Worm (Caenorhabditis elegans) whole organism, mixed stage, embryonic: ENCODE data around the gene R107.5.

ENCODE experiments used
- M03D4.4 ChIP-seq: sonication (generic microtip); optimal IDR thresholded peaks from 2 replicates; lab custom pipeline; 2017; ENCODE audit warnings: mild to moderate bottlenecking, missing genetic modification characterization, missing compliant biosample characterization
- bed-3 ChIP-seq: fragments of 200-800 bp; sonication (Bioruptor generic); optimal IDR thresholded peaks from 3 replicates; lab custom pipeline; 2018; ENCODE audit warnings: mild to moderate bottlenecking, missing genetic modification characterization, moderate library complexity, missing compliant biosample characterization
- blmp-1 ChIP-seq: fragments of 150-350 bp; optimal IDR thresholded peaks from 2 replicates; lab custom pipeline; 2014; ENCODE audit warnings: missing biosample characterization, missing genetic modification characterization
- ceh-39 ChIP-seq: fragments of 150-350 bp; optimal IDR thresholded peaks from 2 replicates; lab custom pipeline; 2014; ENCODE audit warnings: missing biosample characterization, missing genetic modification characterization
- drap-1 ChIP-seq: fragments of 200-800 bp; sonication (Bioruptor generic); optimal IDR thresholded peaks from 3 replicates; lab custom pipeline; 2018; ENCODE audit warnings: mild to moderate bottlenecking, missing genetic modification characterization, missing compliant biosample characterization
- elt-1 ChIP-seq: sonication (generic microtip); optimal IDR thresholded peaks from 2 replicates; lab custom pipeline; 2017; ENCODE audit warnings: missing genetic modification characterization, mild to moderate bottlenecking, missing compliant biosample characterization, antibody characterized with exemption, moderate library complexity, borderline replicate concordance; ENCODE audit not compliant: insufficient read depth
- elt-3 ChIP-seq: fragments of 150-350 bp; optimal IDR thresholded peaks from 2 replicates; lab custom pipeline; 2014; ENCODE audit warnings: missing biosample characterization, missing genetic modification characterization
- flh-1 ChIP-seq: fragments of 200-800 bp; sonication (Bioruptor generic); optimal IDR thresholded peaks from 2 replicates; lab custom pipeline; 2018; ENCODE audit warnings: mild to moderate bottlenecking, missing genetic modification characterization, moderate library complexity, missing compliant biosample characterization
- hlh-1 ChIP-seq: fragments of 150-350 bp; optimal IDR thresholded peaks from 2 replicates; lab custom pipeline; 2014; ENCODE audit warnings: missing biosample characterization, missing genetic modification reagents, missing genetic modification characterization
- lin-13 ChIP-seq: fragments of 150-350 bp; optimal IDR thresholded peaks from 2 replicates; lab custom pipeline; 2014; ENCODE audit warnings: missing biosample characterization, missing genetic modification characterization
- lin-32 ChIP-seq: fragments of 200-800 bp; sonication (Bioruptor generic); optimal IDR thresholded peaks from 2 replicates; lab custom pipeline; 2018; ENCODE audit warnings: mild to moderate bottlenecking, missing genetic modification characterization, missing compliant biosample characterization
- lsy-2 ChIP-seq: fragments of 150-350 bp; optimal IDR thresholded peaks from 2 replicates; lab custom pipeline; 2014; ENCODE audit warnings: missing biosample characterization, missing genetic modification characterization
- mab-5 ChIP-seq: fragments of 150-350 bp; optimal IDR thresholded peaks from 2 replicates; lab custom pipeline; 2014; ENCODE audit warnings: missing biosample characterization, missing genetic modification characterization
- mep-1 ChIP-seq: fragments of 150-350 bp; optimal IDR thresholded peaks from 2 replicates; lab custom pipeline; 2017; ENCODE audit warnings: missing biosample characterization, missing genetic modification reagents, missing genetic modification characterization, inconsistent platforms
- mls-2 ChIP-seq: sonication (generic microtip); optimal IDR thresholded peaks from 2 replicates; lab custom pipeline; 2016; ENCODE audit warnings: mild to moderate bottlenecking, missing genetic modification characterization, moderate library complexity, missing compliant biosample characterization
- nhr-12 ChIP-seq: fragments of 150-350 bp; optimal IDR thresholded peaks from 2 replicates; lab custom pipeline; 2014; ENCODE audit warnings: missing biosample characterization, missing genetic modification characterization
- nhr-2 ChIP-seq: fragments of 150-350 bp; optimal IDR thresholded peaks from 2 replicates; lab custom pipeline; 2014; ENCODE audit warnings: missing biosample characterization, missing genetic modification characterization
- nhr-237 ChIP-seq: fragments of 150-350 bp; optimal IDR thresholded peaks from 2 replicates; lab custom pipeline; 2014; ENCODE audit warnings: missing biosample characterization, missing genetic modification characterization
- nhr-28 ChIP-seq: fragments of 150-350 bp; optimal IDR thresholded peaks from 2 replicates; lab custom pipeline; 2014; ENCODE audit warnings: missing biosample characterization, missing genetic modification characterization
- nhr-76 ChIP-seq: sonication (generic microtip); optimal IDR thresholded peaks from 2 replicates; lab custom pipeline; 2017; ENCODE audit warnings: missing biosample characterization, missing genetic modification characterization
- pha-4 ChIP-seq: fragments of 150-350 bp; optimal IDR thresholded peaks from 2 replicates; lab custom pipeline; 2018; ENCODE audit warnings: missing biosample characterization, missing genetic modification reagents, missing genetic modification characterization
- sem-2 ChIP-seq: fragments of 200-800 bp; sonication (Bioruptor generic); optimal IDR thresholded peaks from 2 replicates; lab custom pipeline; 2018; ENCODE audit warnings: mild to moderate bottlenecking, missing genetic modification characterization, missing compliant biosample characterization
- snpc-4 ChIP-seq: fragments of 150-350 bp; optimal IDR thresholded peaks from 2 replicates; lab custom pipeline; 2014; ENCODE audit warnings: missing biosample characterization, missing genetic modification characterization
- sptf-1 ChIP-seq: sonication (generic microtip); optimal IDR thresholded peaks from 2 replicates; lab custom pipeline; 2017; ENCODE audit warnings: mild to moderate bottlenecking, missing genetic modification characterization, moderate library complexity, missing compliant biosample characterization
- tbx-8 ChIP-seq: fragments of 200-800 bp; sonication (Bioruptor generic); optimal IDR thresholded peaks from 2 replicates; lab custom pipeline; 2018; ENCODE audit warnings: mild to moderate bottlenecking, missing genetic modification characterization, moderate library complexity, missing compliant biosample characterization
- unc-120 ChIP-seq: sonication (generic microtip); optimal IDR thresholded peaks from 2 replicates; lab custom pipeline; 2017; ENCODE audit warnings: missing genetic modification characterization, missing compliant biosample characterization; ENCODE audit not compliant: poor library complexity, severe bottlenecking
- unc-62 ChIP-seq: fragments of 150-350 bp; optimal IDR thresholded peaks from 2 replicates; lab custom pipeline; 2014; ENCODE audit warnings: missing biosample characterization, missing genetic modification reagents, missing genetic modification characterization
- zip-8 ChIP-seq: fragments of 150-350 bp; optimal IDR thresholded peaks from 2 replicates; lab custom pipeline; 2014; ENCODE audit warnings: missing biosample characterization, missing genetic modification characterization
- ztf-11 ChIP-seq: fragments of 150-350 bp; optimal IDR thresholded peaks from 2 replicates; lab custom pipeline; 2014; ENCODE audit warnings: missing biosample characterization, missing genetic modification characterization

R107.5 gene

DNA sequence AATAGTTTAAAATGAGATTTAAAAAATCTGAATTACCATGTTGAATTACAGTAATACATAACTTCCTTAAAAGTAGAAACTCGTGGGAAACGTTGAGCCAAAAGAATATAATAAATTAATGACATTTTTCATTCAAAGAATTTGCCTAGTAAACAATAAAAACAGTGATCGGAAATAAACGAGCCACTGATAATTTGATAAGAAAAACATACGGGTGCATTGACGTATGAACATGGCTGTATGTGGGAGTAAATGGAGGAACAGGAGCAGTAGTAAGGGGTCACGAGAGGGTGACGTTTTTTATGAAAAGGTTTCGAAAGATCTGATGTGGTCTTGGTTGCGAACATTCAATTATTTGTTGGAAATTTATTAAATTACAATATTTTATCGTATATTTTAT, 22.8 kb downstream of the R107.5 start:
- TF ChIP-seq elt-3 (tag; lab: Kevin White, UChicago) = no peak

DNA sequence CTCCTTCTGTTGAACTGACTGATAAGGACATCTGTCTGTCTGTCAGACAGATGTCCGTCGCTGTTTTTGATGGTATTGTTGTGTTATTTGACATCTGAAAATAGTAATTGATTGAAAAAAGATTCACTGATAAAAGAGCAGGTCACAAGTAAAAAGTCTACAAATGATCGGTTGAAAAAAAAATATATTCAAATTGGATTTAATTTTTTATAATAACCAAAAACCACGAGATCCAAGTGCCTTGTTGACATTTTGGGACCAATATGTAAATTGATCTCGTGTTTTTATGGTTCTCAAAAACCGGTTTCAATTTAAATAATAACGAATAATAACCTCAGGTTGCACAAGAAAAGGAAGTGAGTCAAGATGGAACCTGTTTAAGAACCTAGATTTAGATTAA, 26.6 kb downstream of the R107.5 start, which contains the start of gene F59B2.13:
Gene F59B2.13, minus strand, starts transcription at position 101 of the 400 bp plus-strand sequence.
- TF ChIP-seq unc-120 (tag; lab: Kevin White, UChicago) = no peak
- TF ChIP-seq snpc-4 = no peak
- no peak for TF ChIP-seq lsy-2
- no peak for TF ChIP-seq mep-1
- TF ChIP-seq lin-32 (GFP tag; lab: Kevin White, UChicago) = no peak
- no peak for TF ChIP-seq elt-3 (tag; lab: Kevin White, UChicago)
- no peak for TF ChIP-seq ceh-39
- no peak for TF ChIP-seq flh-1 (GFP tag; lab: Kevin White, UChicago)
- no peak for TF ChIP-seq sptf-1 (tag; lab: Kevin White, UChicago)
- TF ChIP-seq nhr-2 (tag; lab: Kevin White, UChicago) = no peak
- no peak for TF ChIP-seq zip-8 (tag; lab: Kevin White, UChicago)
- no peak for TF ChIP-seq mls-2 (tag; lab: Kevin White, UChicago)
- no peak for TF ChIP-seq tbx-8 (GFP tag; lab: Kevin White, UChicago)
- TF ChIP-seq nhr-12 (tag; lab: Kevin White, UChicago) = no peak
- TF ChIP-seq nhr-28 = no peak
- TF ChIP-seq ztf-11 = no peak
- TF ChIP-seq hlh-1 = no peak
- no peak for TF ChIP-seq M03D4.4

DNA sequence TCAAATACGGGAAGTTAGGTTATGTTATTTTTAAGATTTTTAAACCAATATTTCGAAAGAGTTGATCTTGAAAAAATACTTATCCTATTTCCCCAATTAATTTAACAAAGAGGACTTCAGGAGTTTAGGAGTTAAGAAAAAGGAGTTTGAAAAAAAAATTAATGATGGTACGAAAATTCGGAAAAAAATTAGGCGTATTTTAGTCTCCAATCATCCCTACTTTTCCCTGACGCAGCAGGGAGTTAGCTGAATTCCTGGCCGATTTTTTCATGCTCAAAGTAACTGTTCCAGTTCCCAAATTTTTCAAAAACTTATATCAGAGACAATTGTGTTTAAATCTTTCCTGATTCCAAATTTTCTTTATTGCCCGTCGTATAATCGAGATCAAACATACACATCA, 30.0 kb downstream of the R107.5 start:
- TF ChIP-seq lin-32 (GFP tag; lab: Kevin White, UChicago) (no peak), elt-1 (tag; lab: Kevin White, UChicago) (no peak), tbx-8 (GFP tag; lab: Kevin White, UChicago) (no peak), mep-1 (no peak), sptf-1 (tag; lab: Kevin White, UChicago) (no peak), sem-2 (GFP tag; lab: Kevin White, UChicago) (no peak), drap-1 (GFP tag; lab: Kevin White, UChicago) (no peak), nhr-2 (tag; lab: Kevin White, UChicago) (no peak), hlh-1 (no peak), nhr-76 (tag; lab: Kevin White, UChicago) (no peak), pha-4 (tag; lab: Kevin White, UChicago) (no peak), M03D4.4 (no peak), flh-1 (GFP tag; lab: Kevin White, UChicago) (no peak), nhr-12 (tag; lab: Kevin White, UChicago) (no peak), lin-13 (tag; lab: Kevin White, UChicago) (no peak), mab-5 (tag; lab: Kevin White, UChicago) (no peak)
- TF ChIP-seq, all 35 proteins: peak for 0

DNA sequence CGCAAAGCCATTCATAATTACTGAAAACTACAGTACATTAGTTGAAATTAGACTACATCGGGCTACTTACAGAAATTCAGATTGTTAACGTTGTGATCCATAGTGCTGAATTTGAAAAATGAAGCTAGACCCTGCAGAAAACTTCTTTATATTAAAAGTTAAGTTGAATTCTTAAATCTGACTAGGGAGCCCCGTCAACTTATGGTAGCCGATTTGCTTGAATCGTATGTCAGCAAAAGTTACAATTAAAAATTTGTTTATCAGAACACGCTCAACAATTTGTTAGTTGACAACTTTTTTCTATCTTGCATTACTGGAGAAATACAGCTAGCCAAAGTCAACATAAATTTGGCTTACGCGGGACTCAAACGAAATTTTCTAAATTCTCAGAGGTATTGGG, 31.1 kb downstream of the R107.5 start, which contains the start of gene F59B2.14:
Gene F59B2.14, minus strand, starts transcription at position 101 of the 400 bp plus-strand sequence.
- no peak for TF ChIP-seq unc-62
- no peak for TF ChIP-seq snpc-4
- no peak for TF ChIP-seq unc-120 (tag; lab: Kevin White, UChicago)
- TF ChIP-seq nhr-2 (tag; lab: Kevin White, UChicago) = no peak
- no peak for TF ChIP-seq bed-3
- no peak for TF ChIP-seq sptf-1 (tag; lab: Kevin White, UChicago)
- TF ChIP-seq blmp-1 (tag; lab: Kevin White, UChicago) = no peak
- TF ChIP-seq drap-1 (GFP tag; lab: Kevin White, UChicago) = no peak

DNA sequence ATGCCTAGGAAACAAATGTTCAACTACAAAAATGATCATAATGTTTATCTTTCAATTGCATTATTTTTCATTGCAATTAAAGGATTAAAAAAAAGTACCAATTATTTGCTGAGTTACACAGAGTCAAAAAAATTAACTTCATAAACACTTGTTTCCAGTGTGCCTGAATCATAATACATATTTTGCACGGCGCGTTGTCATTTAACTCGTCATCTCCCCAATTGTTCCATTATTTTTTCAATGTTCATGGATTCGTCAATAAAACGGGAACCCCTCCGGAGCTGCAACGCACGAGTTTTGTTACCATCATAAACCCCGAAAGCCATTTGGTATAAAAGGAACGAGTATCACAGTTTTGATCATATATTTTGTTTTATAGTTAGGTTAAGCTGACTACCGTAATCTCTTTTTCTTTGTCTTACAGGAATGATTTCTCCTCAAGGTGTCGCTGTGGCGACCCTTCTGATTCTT, 36.4 kb downstream of the R107.5 start, which contains the start of gene F59B2.12:
Gene F59B2.12, plus strand, starts transcription at position 421 of the 471 bp plus-strand sequence.
- TF ChIP-seq mab-5 (tag; lab: Kevin White, UChicago) (no peak), lin-32 (GFP tag; lab: Kevin White, UChicago) (no peak), mls-2 (tag; lab: Kevin White, UChicago) (no peak), unc-62 (no peak), nhr-12 (tag; lab: Kevin White, UChicago) (no peak), nhr-237 (tag; lab: Kevin White, UChicago) (no peak), sptf-1 (tag; lab: Kevin White, UChicago) (no peak)

DNA sequence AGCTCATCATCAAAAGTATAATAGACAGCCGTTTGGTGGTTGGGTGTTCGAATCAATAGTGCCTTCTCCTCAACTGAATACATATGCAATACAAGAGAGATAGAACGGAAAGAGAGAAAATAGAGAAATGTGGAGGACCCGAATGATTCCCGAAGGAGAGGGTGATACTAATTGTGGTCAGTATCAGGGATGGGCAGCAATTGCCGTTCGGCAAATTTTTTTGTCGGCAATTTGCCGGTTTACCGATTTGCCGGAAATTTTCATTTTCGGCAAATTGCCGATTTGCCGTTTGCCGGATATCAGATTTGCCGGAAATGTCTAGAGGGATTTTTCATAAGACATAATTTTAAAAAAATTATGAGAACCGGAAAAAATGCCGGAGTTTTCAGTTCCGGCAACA, 41.3 kb downstream of the R107.5 start, which contains the start of gene F59B2.9:
Gene F59B2.9, minus strand, starts transcription at position 101 of the 400 bp plus-strand sequence.
- TF ChIP-seq tbx-8 (GFP tag; lab: Kevin White, UChicago) (no peak), nhr-28 (no peak), elt-3 (tag; lab: Kevin White, UChicago) (no peak), sem-2 (GFP tag; lab: Kevin White, UChicago) (no peak), nhr-2 (tag; lab: Kevin White, UChicago) (no peak)
- TF ChIP-seq, all 35 proteins: peak for 0
